Fruit fly (Drosophila melanogaster) whole organism, larva: Measurements from ENCODE around the gene CG3277.
A peak's percentile ranks its signal among the peaks of the same experiment; 100 is the strongest.

Experiments
- noc ChIP-seq: fragments of 200-800 bp; sonication (Bioruptor generic); optimal IDR thresholded peaks from 3 replicates; lab custom pipeline; 2019; ENCODE audit warnings: missing biosample characterization, mild to moderate bottlenecking, missing genetic modification characterization, moderate library complexity

Gene CG3277

DNA sequence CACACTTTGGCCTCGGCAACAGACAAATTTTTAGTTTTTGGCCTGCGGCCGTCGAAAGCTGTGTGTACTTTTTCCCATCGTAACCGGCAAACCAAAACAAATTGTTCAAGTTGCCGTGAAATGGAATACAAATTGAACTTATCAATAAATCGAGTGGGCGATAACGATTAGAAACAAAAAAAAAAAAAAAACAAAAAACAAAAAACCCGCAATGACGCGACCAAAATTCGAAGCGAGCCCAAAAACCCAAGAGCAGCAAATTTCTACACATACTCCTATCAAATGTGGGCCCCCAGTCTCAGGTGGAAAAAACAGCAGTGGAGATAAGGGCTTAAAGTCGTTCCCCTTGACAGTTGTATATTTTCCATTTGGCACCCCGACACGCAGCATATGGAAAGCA lies 3.3 kb downstream of the CG3277 start:
- TF ChIP-seq noc (tag; lab: Kevin White, UChicago): no peak

DNA sequence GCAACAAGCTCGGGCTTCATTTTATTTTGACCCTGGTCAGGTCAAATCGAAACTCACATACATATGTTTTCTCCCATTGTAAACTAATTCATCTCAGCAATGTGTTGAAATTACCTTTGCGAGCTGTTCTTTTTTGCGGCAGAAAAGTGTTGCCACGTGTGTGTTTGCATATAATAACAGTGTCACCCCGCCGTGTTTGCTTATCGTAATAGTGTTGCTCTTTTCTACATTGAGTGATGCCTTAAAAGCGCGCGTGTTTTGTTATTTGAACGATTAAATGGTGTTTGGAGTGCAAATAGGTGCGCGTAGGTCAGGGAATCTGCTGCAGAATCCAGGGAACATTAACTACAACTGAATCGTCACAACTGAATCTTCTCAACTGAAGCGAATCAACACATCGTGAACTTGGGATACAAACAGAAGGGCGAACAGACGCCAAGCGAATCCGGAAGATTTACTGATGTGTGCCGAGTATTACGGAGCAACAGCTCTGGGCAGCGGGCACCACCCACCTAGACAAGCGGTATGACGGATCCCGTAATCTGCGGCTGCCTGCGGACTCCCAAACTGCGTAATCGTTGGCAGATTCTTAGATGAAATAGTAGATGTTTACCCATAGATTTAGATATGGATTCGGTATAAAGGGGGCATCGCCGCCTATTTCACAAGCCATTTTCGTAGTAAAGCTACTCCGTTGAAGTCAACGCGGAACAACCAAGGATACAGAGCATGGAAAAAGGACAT lies 4.8 kb downstream of the CG3277 start, which contains the start of gene CG15406:
CG15406 (plus strand) TSS at position 694 of the 744 bp plus-strand sequence.
- TF ChIP-seq noc (tag; lab: Kevin White, UChicago): no peak

DNA sequence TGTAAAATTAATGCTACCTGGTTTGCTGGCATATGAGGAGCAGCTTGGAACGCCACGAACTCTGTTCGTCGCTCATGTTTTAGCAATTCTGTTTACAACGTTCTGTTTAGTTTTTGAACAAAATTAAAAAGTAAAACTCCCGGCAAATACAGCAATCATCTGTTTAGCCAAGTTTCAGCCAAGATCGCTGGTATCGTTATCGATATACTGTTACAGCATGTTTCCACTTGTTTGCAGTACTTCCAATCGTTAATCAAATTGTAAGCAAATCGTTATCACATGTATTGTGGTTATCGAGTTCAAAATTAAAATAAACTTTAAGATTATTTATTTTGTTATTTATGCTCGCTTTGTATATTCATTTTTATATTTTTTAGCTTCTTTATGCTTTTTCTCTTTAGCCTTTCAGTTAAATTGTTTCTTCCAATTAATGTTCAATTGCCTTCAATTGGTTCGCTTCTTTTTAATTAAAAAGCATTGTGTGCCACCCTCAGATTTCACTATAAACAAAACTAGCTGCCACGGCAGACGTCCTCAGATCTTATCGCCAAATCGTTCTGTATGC lies 15.9 kb downstream of the CG3277 start, which contains the start of the genes Fign and CG8837:
Fign (minus strand) TSS at position 142 of the 565 bp plus-strand sequence.
CG8837 (plus strand) TSS at position 515 of the 565 bp plus-strand sequence.
- no peak for TF ChIP-seq noc (tag; lab: Kevin White, UChicago)

DNA sequence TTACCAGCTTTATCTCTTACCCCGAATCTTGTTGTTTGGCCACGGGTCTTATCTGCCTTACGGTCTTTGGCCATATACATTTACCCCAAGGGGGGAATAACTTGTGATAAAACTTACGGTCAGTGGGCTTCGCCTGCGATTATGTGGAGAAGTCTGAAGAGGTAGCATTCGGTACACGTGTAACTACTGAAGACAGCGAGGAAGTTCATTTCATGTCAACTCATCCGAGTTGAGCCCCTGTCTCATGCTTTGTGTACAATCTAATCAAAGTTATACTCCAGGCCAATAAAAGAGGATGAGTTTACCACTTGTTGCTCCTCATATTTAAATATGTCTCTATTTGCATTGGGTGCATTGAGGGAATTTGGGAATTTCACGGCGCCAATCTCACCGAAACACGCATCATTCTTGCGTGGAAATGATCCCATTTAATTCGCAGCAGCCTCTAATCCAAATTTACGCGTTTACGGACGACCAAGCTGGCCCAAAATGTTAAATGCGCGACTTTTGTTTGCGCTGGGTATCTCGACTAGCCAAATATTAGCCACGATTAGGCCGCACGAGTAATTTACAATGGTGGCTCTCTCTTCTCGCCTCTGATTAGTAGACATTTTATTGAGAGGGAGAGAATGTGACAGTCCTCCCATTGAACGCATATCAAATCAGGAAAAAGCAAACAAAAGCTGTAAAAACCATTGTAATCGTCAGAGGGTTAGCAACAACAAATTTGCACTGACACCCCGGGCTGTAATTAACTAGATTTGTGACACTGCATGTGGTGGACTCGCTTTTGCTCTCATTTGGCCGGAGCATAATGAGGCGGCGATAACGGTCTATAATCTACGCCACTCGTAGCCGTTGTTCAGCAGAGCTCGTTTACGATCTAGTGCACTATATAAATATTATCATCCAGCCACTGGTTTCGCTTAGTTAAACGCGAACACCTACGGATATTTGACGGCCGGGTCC lies 19.7 kb downstream of the CG3277 start, which contains the start of gene CG33281:
CG33281 (plus strand) TSS at position 919 of the 969 bp plus-strand sequence.
- peak; percentile 80 for TF ChIP-seq noc (tag; lab: Kevin White, UChicago)

DNA sequence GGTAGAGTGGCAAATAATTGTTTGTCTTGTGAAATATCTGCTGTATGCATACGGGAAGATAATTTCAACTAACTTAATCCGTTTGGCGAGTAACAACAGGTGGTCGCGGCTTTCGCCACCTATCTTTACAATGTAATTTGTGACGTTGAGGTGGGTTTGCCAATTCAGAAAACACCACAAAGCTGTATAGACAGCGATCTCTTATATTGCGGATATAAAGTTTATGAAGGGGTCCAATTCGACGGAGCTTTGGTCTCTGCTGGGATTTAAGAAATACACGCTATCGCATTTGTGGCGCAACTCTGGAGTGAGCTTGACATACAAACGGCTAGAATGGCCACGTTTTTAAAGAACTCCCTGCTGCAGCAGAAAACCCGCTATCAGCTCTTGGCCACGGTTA lies 23.7 kb downstream of the CG3277 start, which contains the start of gene CG33282:
CG33282 (plus strand) TSS at position 301 of the 400 bp plus-strand sequence.
- no peak for TF ChIP-seq noc (tag; lab: Kevin White, UChicago)

DNA sequence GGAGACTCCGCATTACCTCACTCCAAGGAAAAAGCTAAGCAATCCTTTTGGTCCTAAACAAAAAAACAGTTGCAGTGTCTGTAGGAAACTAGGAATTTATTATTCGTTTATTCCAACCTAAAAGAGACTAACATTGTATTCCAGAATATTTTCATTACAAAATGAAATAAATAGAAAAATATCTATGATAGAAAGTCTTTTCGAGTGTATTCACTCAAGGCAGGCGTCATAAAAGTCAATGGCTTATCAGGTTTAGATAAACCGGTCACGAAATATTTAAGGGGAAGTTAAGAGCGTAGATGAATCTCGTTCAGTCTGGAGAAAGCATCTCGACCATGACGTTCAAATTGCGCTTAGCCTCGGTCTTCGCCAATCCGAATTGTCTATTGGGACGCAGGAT lies 26.7 kb downstream of the CG3277 start, which contains the start of gene CG3285:
CG3285 (plus strand) TSS at position 301 of the 400 bp plus-strand sequence.
- no peak for TF ChIP-seq noc (tag; lab: Kevin White, UChicago)

DNA sequence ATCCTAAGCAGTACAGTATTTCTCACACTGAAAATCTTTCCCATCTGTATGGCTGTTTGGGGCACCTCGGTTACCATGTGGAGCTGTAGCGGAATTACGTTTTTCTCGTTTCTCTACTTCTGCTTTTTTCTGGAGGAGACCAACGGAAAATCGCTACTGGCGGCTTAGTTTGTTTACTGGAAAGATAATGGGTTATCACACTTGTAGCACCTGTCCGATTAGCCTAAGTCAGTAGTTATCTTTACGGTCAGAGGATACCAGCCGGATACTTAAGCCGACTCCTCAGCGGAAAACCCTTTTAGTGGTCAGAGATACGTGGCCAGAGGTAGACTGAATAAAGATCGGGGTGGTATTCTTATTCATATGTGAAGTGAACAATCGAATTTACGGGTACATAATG lies 28.6 kb downstream of the CG3277 start, which contains the start of gene CG15408:
CG15408 (plus strand) TSS at position 301 of the 400 bp plus-strand sequence.
- TF ChIP-seq noc (tag; lab: Kevin White, UChicago): no peak

DNA sequence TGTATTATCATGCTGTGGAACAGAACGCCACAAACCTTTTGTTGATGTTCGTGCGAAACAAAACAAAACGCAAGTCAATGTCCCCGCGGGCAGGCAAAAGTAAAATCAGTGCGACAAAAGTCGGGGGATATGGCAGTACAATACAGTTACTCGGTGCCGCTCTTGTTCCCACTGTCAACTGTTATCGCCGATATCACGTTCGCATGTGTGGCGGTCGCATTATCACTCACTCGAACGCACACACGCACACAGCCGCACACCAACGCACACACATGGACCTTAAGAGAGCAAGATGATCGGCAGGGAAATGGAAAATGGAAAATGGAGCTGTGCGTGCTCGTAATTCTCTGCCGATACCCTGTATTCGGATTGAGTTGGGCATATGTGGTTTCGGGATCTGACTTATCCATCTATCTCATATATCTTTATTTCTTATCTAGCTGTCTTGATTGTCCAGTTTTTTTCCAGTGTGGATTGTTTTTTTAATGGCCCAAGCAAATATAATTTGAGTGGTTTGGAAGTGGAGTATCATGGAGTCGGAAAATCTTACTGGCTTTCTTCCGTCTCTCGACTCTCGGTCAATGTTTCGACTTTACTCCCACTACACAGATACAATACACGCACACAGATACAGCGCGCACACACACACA lies 34.8 kb downstream of the CG3277 start:
- TF ChIP-seq noc (tag; lab: Kevin White, UChicago): no peak

DNA sequence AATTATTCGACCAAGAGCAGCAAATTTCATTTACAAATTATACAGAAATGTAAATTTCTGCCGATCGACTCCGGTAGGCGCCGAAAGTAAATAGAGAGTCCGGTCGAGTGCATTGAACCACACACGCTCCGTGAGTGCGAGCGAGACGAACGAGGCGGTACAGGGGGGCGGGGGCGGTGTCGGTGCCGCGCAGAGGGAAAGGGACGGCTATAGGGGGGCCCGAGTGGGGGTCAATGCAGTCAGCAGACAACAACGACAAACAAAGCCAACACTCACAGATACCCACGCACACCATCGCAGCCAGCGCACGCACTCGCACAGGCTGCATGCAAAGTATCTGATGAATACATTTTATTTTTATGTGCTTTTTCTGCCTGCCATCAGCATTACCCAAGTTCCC lies 35.5 kb downstream of the CG3277 start:
- no peak for TF ChIP-seq noc (tag; lab: Kevin White, UChicago)

DNA sequence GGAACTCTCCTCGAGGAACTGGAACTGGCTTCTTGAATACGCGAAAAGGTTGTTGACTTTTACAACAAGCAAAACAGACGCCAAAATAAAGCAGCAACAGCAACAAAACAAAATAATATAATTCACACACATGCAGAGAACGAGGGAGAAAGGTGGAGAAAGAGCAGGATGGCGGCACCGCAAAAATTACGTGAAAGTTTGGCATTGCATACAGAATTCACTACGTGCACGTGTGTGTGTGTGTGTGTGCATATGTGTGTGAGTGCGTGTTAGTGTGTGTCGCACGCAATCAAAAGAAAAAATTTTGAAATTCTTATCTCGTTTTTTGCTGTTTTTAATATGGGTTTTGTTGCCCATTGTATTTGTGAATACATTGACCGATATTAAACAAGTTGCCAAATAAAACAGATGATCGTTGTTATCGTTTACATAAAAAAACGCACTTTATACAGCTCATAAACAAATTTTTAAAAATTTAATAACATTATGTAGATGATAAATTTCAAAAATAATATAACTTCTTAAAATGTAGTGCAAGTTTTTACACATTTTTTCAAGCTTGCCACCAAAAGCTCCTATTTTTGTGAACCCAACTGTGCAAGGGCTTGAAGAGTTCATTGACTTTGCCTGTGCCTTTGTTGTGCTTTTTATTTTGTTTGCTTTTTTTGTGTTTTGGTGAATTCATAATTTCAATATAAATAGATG lies 37.5 kb downstream of the CG3277 start:
- peak; percentile 55 for TF ChIP-seq noc (tag; lab: Kevin White, UChicago)

DNA sequence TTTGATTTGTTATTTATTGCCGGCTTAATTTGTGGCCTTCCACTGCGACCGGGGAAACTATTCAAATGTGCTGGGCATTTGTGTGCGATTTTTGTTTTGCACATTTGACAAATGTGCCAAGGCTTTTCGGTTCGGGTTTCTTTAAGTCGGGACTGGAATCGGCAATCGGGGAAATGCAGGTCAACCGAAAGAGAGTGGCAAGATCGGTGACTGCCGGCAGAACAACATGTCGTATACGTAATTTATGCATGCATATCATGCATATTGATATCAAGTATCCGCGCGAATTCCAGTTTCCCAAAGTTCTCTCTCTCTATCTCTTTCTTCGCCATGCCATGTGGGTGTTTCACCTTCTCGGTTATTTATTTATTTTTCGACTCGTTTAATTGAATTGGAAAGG lies 38.5 kb downstream of the CG3277 start:
- TF ChIP-seq noc (tag; lab: Kevin White, UChicago): no peak

DNA sequence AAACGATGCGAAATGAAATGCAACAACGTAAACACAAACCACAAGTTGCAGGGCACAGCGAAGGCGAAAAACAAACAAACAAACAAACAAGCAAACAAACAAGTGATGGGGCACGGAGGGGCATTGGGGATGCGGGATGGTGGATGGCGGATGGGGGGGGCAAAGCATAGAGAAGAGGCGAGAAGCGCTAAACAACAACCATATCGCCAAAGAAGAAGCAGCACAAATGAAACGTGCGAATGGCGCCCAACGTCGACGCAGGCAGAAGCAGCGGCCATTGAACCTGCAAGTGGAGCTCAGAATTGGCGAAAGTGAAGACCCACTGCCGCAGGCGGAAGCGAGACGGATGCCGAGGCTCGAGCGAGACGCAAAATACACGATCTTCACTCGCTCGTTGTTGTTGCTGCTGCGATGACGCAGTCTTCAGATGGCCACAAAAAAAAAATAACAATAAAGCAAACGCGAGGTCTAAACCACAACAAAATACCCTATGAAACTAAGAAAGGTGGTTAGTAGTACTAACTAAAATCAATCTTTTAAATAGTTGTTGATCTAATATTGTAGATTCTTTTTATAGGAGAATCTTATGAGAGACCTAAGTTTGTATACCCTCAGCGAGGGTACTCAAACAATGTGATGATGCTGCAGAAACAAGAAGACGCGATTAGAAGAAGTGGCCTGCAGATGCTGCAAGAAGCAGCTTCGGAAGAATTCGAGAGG lies 42.0 kb downstream of the CG3277 start:
- no peak for TF ChIP-seq noc (tag; lab: Kevin White, UChicago)

DNA sequence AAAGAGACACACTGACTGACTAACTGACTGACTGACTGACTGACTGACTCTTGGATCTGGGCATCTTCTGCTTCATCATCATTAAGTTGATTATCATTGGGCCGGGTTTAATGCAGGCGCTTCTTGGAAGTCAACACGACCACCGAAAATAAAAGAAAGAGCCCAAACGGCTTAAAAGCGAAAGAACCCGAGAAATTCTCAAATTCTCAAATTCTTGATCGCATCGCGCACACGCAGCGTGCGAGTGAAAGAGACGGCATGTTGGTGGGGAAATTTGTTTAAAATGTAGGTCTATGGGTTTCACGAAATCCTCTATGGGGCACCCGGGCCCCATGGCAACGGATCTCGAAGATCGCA lies 42.6 kb downstream of the CG3277 start:
- TF ChIP-seq noc (tag; lab: Kevin White, UChicago): no peak
